Worm (Caenorhabditis elegans) whole organism, L3 larva: Measurements from ENCODE around the gene C27A2.7.

Experiments used
- ZK546.5 ChIP-seq: sonication (generic microtip); optimal IDR thresholded peaks from 2 replicates; lab custom pipeline; 2017; ENCODE audit warnings: missing biosample characterization, missing genetic modification characterization
- aly-2 ChIP-seq: fragments of 150-350 bp; optimal IDR thresholded peaks from 2 replicates; lab custom pipeline; 2014; ENCODE audit warnings: missing biosample characterization, missing genetic modification characterization
- ceh-28 ChIP-seq: fragments of 150-350 bp; optimal IDR thresholded peaks from 2 replicates; lab custom pipeline; 2014; ENCODE audit warnings: missing biosample characterization, missing genetic modification reagents, missing genetic modification characterization
- ceh-82 ChIP-seq: fragments of 150-350 bp; optimal IDR thresholded peaks from 2 replicates; lab custom pipeline; 2014; ENCODE audit warnings: missing biosample characterization, missing genetic modification characterization
- daf-12 ChIP-seq: fragments of 150-350 bp; optimal IDR thresholded peaks from 2 replicates; lab custom pipeline; 2014; ENCODE audit warnings: missing biosample characterization, missing genetic modification reagents, missing genetic modification characterization
- elt-3 ChIP-seq, 3 experiments: fragments of 150-350 bp in 1 of 3; sonication (generic microtip) in 2 of 3; optimal IDR thresholded peaks; 2 replicates in 2 of 3; 4 replicates in 1 of 3; lab custom pipeline; 2014 to 2017; ENCODE audit warnings: missing biosample characterization in 3 of 3, missing genetic modification characterization in 3 of 3
- fkh-10 ChIP-seq: sonication (generic microtip); optimal IDR thresholded peaks from 2 replicates; lab custom pipeline; 2017; ENCODE audit warnings: missing biosample characterization, missing genetic modification reagents, missing genetic modification characterization
- hmg-11 ChIP-seq: sonication (generic microtip); optimal IDR thresholded peaks from 2 replicates; lab custom pipeline; 2016; ENCODE audit warnings: missing genetic modification characterization, missing compliant biosample characterization
- mdl-1 ChIP-seq: fragments of 150-350 bp; optimal IDR thresholded peaks from 2 replicates; lab custom pipeline; 2014; ENCODE audit warnings: missing biosample characterization, missing genetic modification characterization
- nhr-11 ChIP-seq: fragments of 150-350 bp; optimal IDR thresholded peaks from 2 replicates; lab custom pipeline; 2014; ENCODE audit warnings: missing biosample characterization, missing genetic modification characterization
- nhr-12 ChIP-seq: fragments of 150-350 bp; optimal IDR thresholded peaks from 2 replicates; lab custom pipeline; 2014; ENCODE audit warnings: missing biosample characterization, missing genetic modification characterization
- nhr-237 ChIP-seq: fragments of 150-350 bp; optimal IDR thresholded peaks from 2 replicates; lab custom pipeline; 2014; ENCODE audit warnings: missing biosample characterization, missing genetic modification characterization
- nhr-76 ChIP-seq: fragments of 150-350 bp; sonication (generic microtip); optimal IDR thresholded peaks from 5 replicates; lab custom pipeline; 2014; ENCODE audit warnings: missing biosample characterization, missing genetic modification characterization
- unc-62 ChIP-seq: fragments of 150-350 bp; sonication (generic microtip); optimal IDR thresholded peaks from 4 replicates; lab custom pipeline; 2014; ENCODE audit warnings: missing biosample characterization, missing genetic modification reagents, missing genetic modification characterization

DNA sequence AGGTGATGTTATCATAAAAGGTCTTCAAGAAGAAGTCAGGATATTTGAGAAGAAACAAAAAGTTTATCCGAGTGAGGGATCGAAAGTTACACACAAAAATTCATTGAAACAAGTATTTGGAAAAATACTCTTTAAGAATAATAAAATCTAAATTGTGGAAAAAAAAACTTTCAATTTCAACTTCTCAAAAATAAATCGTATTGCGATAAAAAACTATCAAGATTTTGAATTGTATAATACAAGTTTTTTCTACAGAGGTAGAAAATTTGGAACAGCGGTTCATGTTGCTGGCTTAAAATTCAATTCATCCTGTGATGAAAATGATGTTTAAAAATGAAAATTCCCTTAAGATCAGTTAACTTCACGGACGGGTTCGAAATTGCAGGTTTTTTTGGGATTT lies 40.9 kb upstream of the C27A2.7 start, which contains the start of gene F09C12.8:
- TF ChIP-seq fkh-10 (no peak), ceh-28 (tag; lab: Kevin White, UChicago) (no peak), nhr-11 (no peak), nhr-12 (no peak), daf-12 (no peak), ZK546.5 (tag; lab: Kevin White, UChicago) (no peak), nhr-76 (tag; lab: Kevin White, UChicago) (no peak), nhr-237 (tag; lab: Kevin White, UChicago) (no peak), hmg-11 (tag; lab: Kevin White, UChicago) (no peak), mdl-1 (tag; lab: Kevin White, UChicago) (no peak), ceh-82 (no peak), aly-2 (no peak), unc-62 (GFP tag; lab: Kevin White, UChicago) (no peak), elt-3 (tag; optimal IDR thresholded peaks at IDR 0.05; lab: Kevin White, UChicago) (no peak)
